Worm (Caenorhabditis elegans): ENCODE measurements around the gene C06H2.2.

The C06H2.2 gene

ce11 chrV:11124922-11125321 lies at the start of gene C06H2.2:
C06H2.2 (plus strand) TSS chrV:11125222.
- TF ChIP-seq odd-2 (tag; optimal IDR thresholded peaks at IDR 0.05) (no peak), npax-4 (tag; optimal IDR thresholded peaks at IDR 0.05) (no peak), hlh-13 (GFP tag; optimal IDR thresholded peaks at IDR 0.05) (no peak), nhr-232 (tag; optimal IDR thresholded peaks at IDR 0.05) (no peak), C08G9.2 (tag; optimal IDR thresholded peaks at IDR 0.05) (no peak), ceh-48 (tag; optimal IDR thresholded peaks at IDR 0.05) (no peak), pqm-1 (tag; optimal IDR thresholded peaks at IDR 0.05) (no peak), ceh-31 (tag; optimal IDR thresholded peaks at IDR 0.05) (no peak), sox-4 (tag; optimal IDR thresholded peaks at IDR 0.05) (no peak)

- no peak for TF ChIP-seq ceh-6 (GFP tag; optimal IDR thresholded peaks at IDR 0.05)
- no peak for TF ChIP-seq eyg-1 (tag; optimal IDR thresholded peaks at IDR 0.05)
- no peak for TF ChIP-seq unc-42 (tag; optimal IDR thresholded peaks at IDR 0.05)
- TF ChIP-seq sox-2 (GFP tag; IDR thresholded peaks at IDR 0.05), result no peak
- TF ChIP-seq K09A11.1 (tag; optimal IDR thresholded peaks at IDR 0.05; ENCODE audit: insufficient read depth), result no peak
- no peak for TF ChIP-seq tbx-2 (tag; optimal IDR thresholded peaks at IDR 0.05)
- TF ChIP-seq ref-2 (tag; optimal IDR thresholded peaks at IDR 0.05), result no peak
- no peak for TF ChIP-seq tbx-7 (tag; optimal IDR thresholded peaks at IDR 0.05)
- TF ChIP-seq F13H6.1 (tag; optimal IDR thresholded peaks at IDR 0.05), result no peak
- TF ChIP-seq unc-3 (GFP tag; conservative IDR thresholded peaks at IDR 0.05), result no peak
- no peak for TF ChIP-seq unc-3 (tag; optimal IDR thresholded peaks at IDR 0.05)
- no peak for TF ChIP-seq pha-4 (tag; optimal IDR thresholded peaks at IDR 0.05)
- TF ChIP-seq hlh-13 (GFP tag; optimal IDR thresholded peaks at IDR 0.05), result no peak
- no peak for TF ChIP-seq ceh-18 (tag; optimal IDR thresholded peaks at IDR 0.05)
- no peak for TF ChIP-seq hlh-8 (tag; optimal IDR thresholded peaks at IDR 0.05)
- TF ChIP-seq ceh-22 (tag; optimal IDR thresholded peaks at IDR 0.05), result no peak
- no peak for TF ChIP-seq rnt-1 (tag; optimal IDR thresholded peaks at IDR 0.05)
- no peak for TF ChIP-seq ceh-31 (tag; optimal IDR thresholded peaks at IDR 0.05)
- no peak for TF ChIP-seq ceh-2 (tag; optimal IDR thresholded peaks at IDR 0.05)
Measured at ce11 chrV:11076028-11076402, 49.0 kb upstream of the C06H2.2 start.

ce11 chrV:11076403-11076802 lies 48.6 kb upstream of the C06H2.2 start:
- no peak for TF ChIP-seq ceh-14 (tag; optimal IDR thresholded peaks at IDR 0.05)
- peak; percentile 89 for TF ChIP-seq elt-2 (tag; optimal IDR thresholded peaks at IDR 0.05)
- no peak for TF ChIP-seq dmd-4 (tag; optimal IDR thresholded peaks at IDR 0.05; ENCODE audit: borderline replicate concordance)
- peak; percentile 23 for TF ChIP-seq ama-1 (optimal IDR thresholded peaks at IDR 0.05)

ce11 chrV:11078104-11078724 lies 46.8 kb upstream of the C06H2.2 start, which contains the start of gene act-2:
act-2 (minus strand) TSS chrV:11078154.
- no peak for TF ChIP-seq sox-2 (GFP tag; IDR thresholded peaks at IDR 0.05)
- TF ChIP-seq sox-4 (tag; optimal IDR thresholded peaks at IDR 0.05), result no peak
- TF ChIP-seq dmd-4 (tag; optimal IDR thresholded peaks at IDR 0.05; ENCODE audit: borderline replicate concordance), result no peak
- peak; percentile 12 for TF ChIP-seq ztf-16 (tag; optimal IDR thresholded peaks at IDR 0.05)
- TF ChIP-seq pha-4 (tag; optimal IDR thresholded peaks at IDR 0.05), result no peak
- peak; percentile 91 for TF ChIP-seq elt-2 (tag; optimal IDR thresholded peaks at IDR 0.05)
- peak; percentile 8 for TF ChIP-seq hlh-30 (tag; optimal IDR thresholded peaks at IDR 0.05; ENCODE audit: insufficient read depth)
- TF ChIP-seq eyg-1 (tag; optimal IDR thresholded peaks at IDR 0.05), result no peak
- TF ChIP-seq C38D4.7 (GFP tag; optimal IDR thresholded peaks at IDR 0.05), result no peak
- TF ChIP-seq madf-2 (tag; optimal IDR thresholded peaks at IDR 0.05), result no peak
- peak; percentile 32 for TF ChIP-seq ceh-18 (tag; optimal IDR thresholded peaks at IDR 0.05)
- no peak for TF ChIP-seq ref-2 (tag; optimal IDR thresholded peaks at IDR 0.05)
- peak; percentile 26 for TF ChIP-seq rnt-1 (tag; optimal IDR thresholded peaks at IDR 0.05)
- TF ChIP-seq che-1 (tag; optimal IDR thresholded peaks at IDR 0.05), result no peak
- TF ChIP-seq tbx-7 (tag; optimal IDR thresholded peaks at IDR 0.05), result no peak
- TF ChIP-seq fax-1 (tag; optimal IDR thresholded peaks at IDR 0.05), result no peak
- no peak for TF ChIP-seq K09A11.1 (tag; optimal IDR thresholded peaks at IDR 0.05; ENCODE audit: insufficient read depth)
- TF ChIP-seq npax-4 (tag; optimal IDR thresholded peaks at IDR 0.05), result no peak
- no peak for TF ChIP-seq syd-9 (tag; optimal IDR thresholded peaks at IDR 0.05)
- no peak for TF ChIP-seq hlh-13 (GFP tag; optimal IDR thresholded peaks at IDR 0.05)
- TF ChIP-seq ceh-22 (tag; optimal IDR thresholded peaks at IDR 0.05), result no peak
- no peak for TF ChIP-seq ceh-14 (tag; optimal IDR thresholded peaks at IDR 0.05)
- TF ChIP-seq pax-1 (tag; optimal IDR thresholded peaks at IDR 0.05), result peak; percentile 13
- no peak for TF ChIP-seq ahr-1 (tag; optimal IDR thresholded peaks at IDR 0.05)
- TF ChIP-seq C08G9.2 (tag; optimal IDR thresholded peaks at IDR 0.05), result no peak
- TF ChIP-seq unc-42 (tag; optimal IDR thresholded peaks at IDR 0.05), result peak; percentile 58
- peak; percentile 40 for TF ChIP-seq nfya-1 (tag; optimal IDR thresholded peaks at IDR 0.05)
- peak; percentile 37 for TF ChIP-seq ceh-31 (tag; optimal IDR thresholded peaks at IDR 0.05)
- TF ChIP-seq tbx-2 (tag; optimal IDR thresholded peaks at IDR 0.05), result peak; percentile 53
- no peak for TF ChIP-seq nhr-232 (tag; optimal IDR thresholded peaks at IDR 0.05)
- no peak for TF ChIP-seq gmeb-2 (tag; optimal IDR thresholded peaks at IDR 0.05)
- TF ChIP-seq ceh-2 (tag; optimal IDR thresholded peaks at IDR 0.05), result no peak
